Worm (Caenorhabditis elegans): ENCODE results near the gene gegf-1.

- TF ChIP-seq med-1 (GFP tag; optimal IDR thresholded peaks at IDR 0.05; ENCODE audit: insufficient read depth) (no peak), cog-1 (tag; optimal IDR thresholded peaks at IDR 0.05) (no peak)
These were observed 18.0 kb upstream of the gegf-1 start for ce11 chrIV:175698-176097.

Measured in whole organism, midembryonic.